Worm (Caenorhabditis elegans) whole organism, young adult: Measurements from ENCODE around the gene C05A2.4.

ENCODE experiments used
- bed-2 ChIP-seq: fragments of 200-800 bp; sonication (Bioruptor generic); IDR thresholded peaks from 2 replicates; pipeline ENCODE4 v1.3.6; 2022; ENCODE audit warnings: missing genetic modification reagents, missing genetic modification characterization, missing compliant biosample characterization
- ceh-91 ChIP-seq: fragments of 200-800 bp; sonication (Bioruptor generic); IDR thresholded peaks from 2 replicates; pipeline ENCODE4 v1.3.6; 2022; ENCODE audit warnings: missing genetic modification reagents, missing genetic modification characterization, missing compliant biosample characterization
- hmg-20 ChIP-seq: fragments of 200-800 bp; sonication (Bioruptor generic); IDR thresholded peaks from 2 replicates; pipeline ENCODE4 v1.3.6; 2022; ENCODE audit warnings: missing genetic modification reagents, missing genetic modification characterization, missing compliant biosample characterization
- madf-8 ChIP-seq: fragments of 200-800 bp; sonication (Bioruptor generic); conservative IDR thresholded peaks from 2 replicates; pipeline ENCODE4 v1.3.6; 2022; ENCODE audit warnings: missing genetic modification reagents, missing genetic modification characterization, missing compliant biosample characterization
- nhr-90 ChIP-seq: sonication (generic microtip); optimal IDR thresholded peaks from 2 replicates; lab custom pipeline; 2016; ENCODE audit warnings: missing genotype, mild to moderate bottlenecking, missing genetic modification characterization, missing compliant biosample characterization
- pbrm-1 ChIP-seq: fragments of 200-800 bp; sonication (Bioruptor generic); IDR thresholded peaks from 2 replicates; pipeline ENCODE4 v1.3.6; 2022; ENCODE audit warnings: missing genetic modification reagents, missing genetic modification characterization, missing compliant biosample characterization
- tbx-9 ChIP-seq: sonication (generic microtip); optimal IDR thresholded peaks from 2 replicates; lab custom pipeline; 2016; ENCODE audit warnings: borderline replicate concordance, missing genetic modification characterization, inconsistent platforms, missing compliant biosample characterization
- unc-130 ChIP-seq: sonication (generic microtip); optimal IDR thresholded peaks from 2 replicates; lab custom pipeline; 2016; ENCODE audit warnings: missing genetic modification reagents, missing genetic modification characterization, missing compliant biosample characterization
- ztf-6 ChIP-seq: fragments of 200-800 bp; sonication (Bioruptor generic); IDR thresholded peaks from 2 replicates; pipeline ENCODE4 v1.3.6; 2022; ENCODE audit warnings: missing genetic modification reagents, missing genetic modification characterization, missing compliant biosample characterization

- no peak for TF ChIP-seq ceh-91
- no peak for TF ChIP-seq madf-8
- TF ChIP-seq unc-130 (GFP tag; lab: Kevin White, UChicago) = no peak
- no peak for TF ChIP-seq nhr-90
- no peak for TF ChIP-seq pbrm-1 (GFP tag; lab: Robert Waterston, UW)
- no peak for TF ChIP-seq ztf-6 (GFP tag; lab: Robert Waterston, UW)
- no peak for TF ChIP-seq hmg-20
- no peak for TF ChIP-seq tbx-9
- TF ChIP-seq bed-2 (GFP tag; lab: Robert Waterston, UW) = no peak
Observed at ce11 chrV:10723181-10723580, 27.9 kb downstream of the C05A2.4 start.
